Worm (Caenorhabditis elegans): ENCODE measurements around the gene F55E10.2.

DNA sequence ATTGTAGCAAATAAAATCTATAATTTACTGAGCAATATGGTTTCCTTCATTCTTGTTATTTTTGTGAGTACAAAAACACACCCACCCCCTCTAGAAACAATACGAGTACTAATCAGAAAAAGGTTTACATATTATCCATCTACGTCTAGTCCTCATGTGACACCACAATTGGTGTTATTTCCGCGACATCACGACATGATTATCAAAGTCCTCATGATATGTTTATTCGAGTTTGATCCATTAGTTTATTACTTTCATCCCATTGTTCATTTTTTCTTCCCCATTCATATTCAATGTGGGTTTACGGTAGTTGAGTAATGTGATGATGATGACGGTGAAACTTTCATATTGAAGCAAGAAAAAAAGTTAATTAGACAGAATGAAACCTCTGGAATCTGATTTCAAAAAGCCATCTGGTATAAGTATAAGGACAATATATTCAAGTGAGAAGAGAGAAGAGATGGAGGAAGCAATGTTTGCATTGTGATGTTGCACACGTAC lies 13.8 kb downstream of the F55E10.2 start:
- TF ChIP-seq nhr-28 (tag; optimal IDR thresholded peaks at IDR 0.05) = no peak
- no peak for TF ChIP-seq elt-3 (tag; optimal IDR thresholded peaks at IDR 0.05)
- no peak for TF ChIP-seq unc-39 (tag; optimal IDR thresholded peaks at IDR 0.05)
- TF ChIP-seq pha-4 (tag; optimal IDR thresholded peaks at IDR 0.05) = no peak
- TF ChIP-seq mep-1 (tag; optimal IDR thresholded peaks at IDR 0.05) = no peak
- TF ChIP-seq nhr-76 (tag; optimal IDR thresholded peaks at IDR 0.05) = no peak
- TF ChIP-seq lsy-2 (tag; optimal IDR thresholded peaks at IDR 0.05) = no peak
- no peak for TF ChIP-seq elt-1 (tag; optimal IDR thresholded peaks at IDR 0.05; ENCODE audit: borderline replicate concordance, insufficient read depth)
- no peak for TF ChIP-seq snpc-4 (tag; optimal IDR thresholded peaks at IDR 0.05)
- TF ChIP-seq blmp-1 (tag; optimal IDR thresholded peaks at IDR 0.05) = no peak
- TF ChIP-seq unc-62 (GFP tag; optimal IDR thresholded peaks at IDR 0.05) = no peak
- TF ChIP-seq mls-2 (tag; optimal IDR thresholded peaks at IDR 0.05) = no peak
- no peak for TF ChIP-seq sptf-1 (tag; optimal IDR thresholded peaks at IDR 0.05)
- no peak for TF ChIP-seq nhr-12 (tag; optimal IDR thresholded peaks at IDR 0.05)

Measured in whole organism, mixed stage, embryonic.